Fruit fly (Drosophila melanogaster): Measurements from ENCODE around the gene ND-ACP.

The ND-ACP gene

dm6 chr3L:1374438-1375133 is 44.8 kb downstream of the ND-ACP start (continued):
- TF ChIP-seq CG1529 (GFP tag; optimal IDR thresholded peaks at IDR 0.05) (no peak), Side (GFP tag; optimal IDR thresholded peaks at IDR 0.05) (no peak), crc (GFP tag; optimal IDR thresholded peaks at IDR 0.05) (no peak), disco-r (GFP tag; optimal IDR thresholded peaks at IDR 0.05) (no peak), CG12744 (GFP tag; optimal IDR thresholded peaks at IDR 0.05) (no peak), CG12391 (tag; optimal IDR thresholded peaks at IDR 0.05) (peak; percentile 6), usp (GFP tag; optimal IDR thresholded peaks at IDR 0.05) (no peak), crol (GFP tag; IDR thresholded peaks at IDR 0.05) (peak; percentile 63), sqz (GFP tag; optimal IDR thresholded peaks at IDR 0.05) (no peak), chinmo (GFP tag; IDR thresholded peaks at IDR 0.05; ENCODE audit: partially characterized antibody) (peak; percentile 41; the same call in 1 of the 4 replicates), Drgx (GFP tag; IDR thresholded peaks at IDR 0.05) (peak; percentile 77), CG6765 (GFP tag; optimal IDR thresholded peaks at IDR 0.05) (no peak), CG2712 (tag; optimal IDR thresholded peaks at IDR 0.05) (peak; percentile 41), CG10543 (GFP tag; optimal IDR thresholded peaks at IDR 0.05) (no peak), CG31388 (GFP tag; optimal IDR thresholded peaks at IDR 0.05) (no peak), NC2α (GFP tag; optimal IDR thresholded peaks at IDR 0.05) (no peak), CG15011 (GFP tag; optimal IDR thresholded peaks at IDR 0.05) (no peak), CG12769 (tag; optimal IDR thresholded peaks at IDR 0.05) (peak; percentile 19), crp (GFP tag; optimal IDR thresholded peaks at IDR 0.05) (no peak), Stat92E (GFP tag; optimal IDR thresholded peaks at IDR 0.05) (no peak), Atf6 (GFP tag; IDR thresholded peaks at IDR 0.05) (no peak), Hr51 (GFP tag; optimal IDR thresholded peaks at IDR 0.05) (peak in 1 of 2 experiments; percentile 8), Nf-YA (GFP tag; IDR thresholded peaks at IDR 0.05) (no peak), Hmx (GFP tag; optimal IDR thresholded peaks at IDR 0.05) (no peak), her (GFP tag; optimal IDR thresholded peaks at IDR 0.05) (no peak), CG9932 (GFP tag; IDR thresholded peaks at IDR 0.05) (0 out of 2 replicates have a peak, but pooled peaks have one; percentile 13), Xbp1 (GFP tag; optimal IDR thresholded peaks at IDR 0.05) (peak; percentile 28), MESR4 (GFP tag; optimal IDR thresholded peaks at IDR 0.05) (no peak), onecut (GFP tag; IDR thresholded peaks at IDR 0.05) (peak; percentile 63), shn (GFP tag; optimal IDR thresholded peaks at IDR 0.05) (no peak), zfh1 (GFP tag; IDR thresholded peaks at IDR 0.05) (no peak), ac (GFP tag; optimal IDR thresholded peaks at IDR 0.05) (no peak), Ssrp (tag; optimal IDR thresholded peaks at IDR 0.05) (peak; percentile 5), CG18262 (tag; optimal IDR thresholded peaks at IDR 0.05) (peak; percentile 28), trh (GFP tag; optimal IDR thresholded peaks at IDR 0.05) (no peak), CG14014 (GFP tag; IDR thresholded peaks at IDR 0.05) (no peak), CG13775 (GFP tag; optimal IDR thresholded peaks at IDR 0.05) (no peak), slbo (GFP tag; IDR thresholded peaks at IDR 0.05) (0 out of 2 replicates have a peak, but pooled peaks have one; percentile 11), zf30C (GFP tag; optimal IDR thresholded peaks at IDR 0.05) (no peak), Vsx1 (GFP tag; optimal IDR thresholded peaks at IDR 0.05) (no peak), CG17912 (GFP tag; optimal IDR thresholded peaks at IDR 0.05) (no peak), CG31441 (GFP tag; IDR thresholded peaks at IDR 0.05) (0 out of 2 replicates have a peak, but pooled peaks have one; percentile 37), CG34224 (GFP tag; IDR thresholded peaks at IDR 0.05; ENCODE audit: partially characterized antibody) (no peak), ewg (GFP tag; optimal IDR thresholded peaks at IDR 0.05) (no peak), lab (GFP tag; optimal IDR thresholded peaks at IDR 0.05) (no peak), CG4854 (GFP tag; optimal IDR thresholded peaks at IDR 0.05) (no peak), Xrp1 (GFP tag; IDR thresholded peaks at IDR 0.05) (0 out of 2 replicates have a peak, but pooled peaks have one; percentile 19), sob (GFP tag; IDR thresholded peaks at IDR 0.05) (no peak), CG15696 (tag; optimal IDR thresholded peaks at IDR 0.05) (no peak)
